Worm (Caenorhabditis elegans) whole organism, L1 larva: ENCODE data around the gene fbxa-166.

Source experiments
- hlh-17 ChIP-seq: fragments of 200-800 bp; sonication (Bioruptor generic); optimal IDR thresholded peaks from 2 replicates; lab custom pipeline; 2018; ENCODE audit warnings: missing genetic modification characterization, mild to moderate bottlenecking, missing compliant biosample characterization, moderate library complexity, borderline replicate concordance
- lir-3 ChIP-seq: sonication (generic microtip); optimal IDR thresholded peaks from 2 replicates; lab custom pipeline; 2016; ENCODE audit warnings: mild to moderate bottlenecking, missing genetic modification characterization, moderate library complexity, missing compliant biosample characterization; ENCODE audit not compliant: poor library complexity
- mdl-1 ChIP-seq, 2 experiments: fragments of 150-350 bp; optimal IDR thresholded peaks; 2 replicates each; lab custom pipeline; 2014 to 2017; ENCODE audit warnings: missing biosample characterization in 2 of 2, missing genetic modification characterization in 2 of 2, inconsistent platforms in 1 of 2
- nhr-237 ChIP-seq: fragments of 150-350 bp; optimal IDR thresholded peaks from 2 replicates; lab custom pipeline; 2014; ENCODE audit warnings: missing biosample characterization, missing genetic modification characterization
- nhr-77 ChIP-seq: fragments of 150-350 bp; optimal IDR thresholded peaks from 2 replicates; lab custom pipeline; 2014; ENCODE audit warnings: missing biosample characterization, missing genetic modification characterization
- pax-3 ChIP-seq: fragments of 200-800 bp; sonication (Bioruptor generic); optimal IDR thresholded peaks from 2 replicates; lab custom pipeline; 2018; ENCODE audit warnings: mild to moderate bottlenecking, missing genetic modification characterization, moderate library complexity, missing compliant biosample characterization
- pqm-1 ChIP-seq: sonication (generic microtip); optimal IDR thresholded peaks from 3 replicates; lab custom pipeline; 2017; ENCODE audit warnings: missing biosample characterization, missing genetic modification characterization
- skn-1 ChIP-seq: fragments of 150-350 bp; optimal IDR thresholded peaks from 2 replicates; lab custom pipeline; 2014; ENCODE audit warnings: missing biosample characterization, missing genetic modification characterization
- sox-4 ChIP-seq: sonication (generic microtip); optimal IDR thresholded peaks from 2 replicates; lab custom pipeline; 2016; ENCODE audit warnings: missing genetic modification characterization, missing compliant biosample characterization
- sptf-1 ChIP-seq: fragments of 150-350 bp; optimal IDR thresholded peaks from 2 replicates; lab custom pipeline; 2014; ENCODE audit warnings: missing biosample characterization, missing genetic modification characterization
- unc-62 ChIP-seq: fragments of 150-350 bp; optimal IDR thresholded peaks from 2 replicates; lab custom pipeline; 2014; ENCODE audit warnings: missing biosample characterization, missing genetic modification reagents, missing genetic modification characterization
- ztf-11 ChIP-seq, 2 experiments: sonication (generic microtip); optimal IDR thresholded peaks; 2 replicates each; lab custom pipeline; 2016 to 2017; ENCODE audit warnings: missing genetic modification characterization in 2 of 2, missing biosample characterization in 1 of 2, missing compliant biosample characterization in 1 of 2

ce11 chrII:1654917-1655316, 36.1 kb upstream of the fbxa-166 start, which contains the start of gene btb-12:
- TF ChIP-seq pax-3: no peak
- no peak for TF ChIP-seq hlh-17 (GFP tag; lab: Kevin White, UChicago)
- no peak for TF ChIP-seq nhr-77 (tag; lab: Kevin White, UChicago)
- no peak for TF ChIP-seq skn-1 (tag; lab: Kevin White, UChicago)
- TF ChIP-seq sptf-1 (tag; lab: Kevin White, UChicago): no peak
- TF ChIP-seq sox-4 (tag; lab: Kevin White, UChicago): no peak
- TF ChIP-seq ztf-11 (tag; optimal IDR thresholded peaks at IDR 0.05; lab: Kevin White, UChicago): no peak
- TF ChIP-seq pqm-1: no peak
- TF ChIP-seq nhr-237: no peak
- no peak for TF ChIP-seq mdl-1 (tag; optimal IDR thresholded peaks at IDR 0.05; lab: Kevin White, UChicago)
- no peak for TF ChIP-seq unc-62 (GFP tag; lab: Kevin White, UChicago)
- TF ChIP-seq lir-3: no peak
